Fruit fly (Drosophila melanogaster): Measurements from ENCODE around the gene Tim9b.

The Tim9b gene

DNA sequence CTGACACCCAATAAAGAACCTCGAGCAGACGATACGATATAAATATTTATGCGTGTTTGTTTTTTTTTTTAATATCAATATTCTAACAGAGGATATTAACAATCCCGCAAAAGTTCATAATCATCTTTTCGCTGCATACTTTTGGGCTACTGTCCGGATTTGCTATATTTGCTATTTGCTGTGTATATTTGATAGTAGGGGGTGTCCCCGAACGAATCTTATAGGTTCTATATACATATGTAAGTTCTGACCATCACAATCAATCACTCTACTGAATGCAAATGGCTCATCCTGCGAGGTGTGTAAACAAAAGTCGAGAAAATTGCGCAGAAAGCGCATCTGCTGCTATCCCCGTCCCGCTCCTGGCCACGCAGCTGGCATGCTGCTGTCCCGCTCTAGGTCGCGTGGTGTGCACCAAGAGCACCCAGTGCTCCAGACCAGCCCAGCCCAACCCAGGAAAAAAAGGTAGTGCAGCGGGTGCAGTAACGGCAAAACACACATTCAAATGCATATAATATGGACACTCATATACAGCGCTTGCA, 22.4 kb upstream of the Tim9b start:
- TF ChIP-seq CG8478 (optimal IDR thresholded peaks at IDR 0.05) (peak; percentile 54), Dll (optimal IDR thresholded peaks at IDR 0.05) (no peak)

DNA sequence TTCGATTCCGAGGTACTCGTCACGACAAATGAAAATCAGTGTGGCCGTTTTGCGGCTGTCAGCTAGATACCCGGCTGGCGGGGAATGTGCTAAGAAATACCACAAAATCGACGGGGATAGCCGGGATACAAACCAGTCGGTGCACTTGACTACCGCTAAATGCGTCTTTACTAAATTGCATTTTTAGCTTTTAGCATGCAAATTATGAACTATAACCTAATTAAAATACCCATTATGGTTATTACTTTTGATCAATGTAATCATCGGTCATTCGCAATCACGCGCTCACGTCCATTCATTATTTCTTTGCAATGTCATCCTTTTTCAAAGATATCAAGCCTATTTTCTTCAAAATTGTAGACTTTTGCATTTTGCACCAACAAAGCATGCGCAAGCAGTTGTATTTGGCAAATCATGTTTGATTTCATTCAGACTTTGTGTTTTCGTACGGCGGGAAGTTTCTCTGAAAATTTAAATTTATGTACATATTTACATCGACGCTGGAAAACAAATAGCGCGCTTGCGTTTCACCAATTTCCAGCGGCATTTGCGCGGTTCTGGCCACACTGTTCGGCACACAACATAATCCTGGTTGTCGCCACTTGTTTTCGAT, 20.1 kb upstream of the Tim9b start, which contains the start of gene Rcd-1:
TSS of gene Rcd-1 (plus strand) at position 440 of the 613 bp plus-strand sequence.
- no peak for TF ChIP-seq psq (optimal IDR thresholded peaks at IDR 0.05)
- TF ChIP-seq usp (GFP tag; optimal IDR thresholded peaks at IDR 0.05), result no peak
- no peak for TF ChIP-seq EcR (GFP tag; optimal IDR thresholded peaks at IDR 0.05)
- no peak for TF ChIP-seq pan (optimal IDR thresholded peaks at IDR 0.05)
- TF ChIP-seq CG8478 (optimal IDR thresholded peaks at IDR 0.05), result no peak
- TF ChIP-seq Dll (optimal IDR thresholded peaks at IDR 0.05), result no peak

- TF ChIP-seq psq (optimal IDR thresholded peaks at IDR 0.05) (no peak), CG8478 (optimal IDR thresholded peaks at IDR 0.05) (peak; percentile 73), Dll (optimal IDR thresholded peaks at IDR 0.05) (no peak)
Measured at dm6 chrX:19637434-19638327, 19.3 kb upstream of the Tim9b start.

DNA sequence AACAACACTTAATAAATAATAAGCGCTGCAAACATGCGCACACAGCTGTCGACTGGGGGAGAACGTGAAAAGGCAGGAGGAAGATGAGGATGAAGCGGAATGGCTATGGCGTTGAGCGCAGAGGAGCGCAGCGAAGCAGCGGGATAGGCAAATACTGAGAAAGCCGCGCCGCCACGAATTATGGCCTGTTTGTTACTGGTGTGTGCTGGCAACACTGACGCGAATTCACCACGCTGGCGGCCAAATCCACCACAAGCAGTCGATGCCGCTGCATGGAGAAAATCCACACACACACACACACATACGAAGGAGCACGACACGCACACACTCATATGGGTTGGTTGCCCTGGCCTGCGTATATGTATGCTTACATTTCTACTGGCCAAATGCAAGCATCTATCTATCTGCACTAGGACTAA, 18.7 kb upstream of the Tim9b start:
- no peak for TF ChIP-seq EcR (GFP tag; optimal IDR thresholded peaks at IDR 0.05)
- TF ChIP-seq Dll (optimal IDR thresholded peaks at IDR 0.05), result peak; percentile 8
- TF ChIP-seq pan (optimal IDR thresholded peaks at IDR 0.05), result no peak

- TF ChIP-seq Dll (optimal IDR thresholded peaks at IDR 0.05) (peak; percentile 81), usp (GFP tag; optimal IDR thresholded peaks at IDR 0.05) (no peak)
Measured at dm6 chrX:19631365-19631832, 13.1 kb upstream of the Tim9b start.

DNA sequence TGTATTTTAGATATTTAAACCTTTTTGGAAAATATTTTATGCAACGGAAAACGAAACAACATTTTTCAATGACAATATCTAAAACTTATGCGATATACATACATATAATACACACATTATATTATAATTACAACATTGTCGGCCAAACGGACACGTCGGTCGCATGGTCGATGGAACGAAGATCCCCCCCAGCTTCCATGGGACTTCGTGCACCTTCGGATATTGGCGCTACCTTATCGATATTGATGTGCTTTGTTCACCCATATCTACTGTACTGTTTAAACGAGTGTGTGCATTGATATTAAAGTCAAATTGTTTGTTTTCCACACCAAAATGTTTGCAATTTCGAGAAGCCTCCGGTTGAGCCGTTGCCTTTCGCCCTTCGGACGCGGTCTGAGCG, 7.1 kb upstream of the Tim9b start, which contains the start of gene CG14212:
TSS of gene CG14212 (plus strand) at position 301 of the 400 bp plus-strand sequence.
- TF ChIP-seq Dll (optimal IDR thresholded peaks at IDR 0.05), result no peak

DNA sequence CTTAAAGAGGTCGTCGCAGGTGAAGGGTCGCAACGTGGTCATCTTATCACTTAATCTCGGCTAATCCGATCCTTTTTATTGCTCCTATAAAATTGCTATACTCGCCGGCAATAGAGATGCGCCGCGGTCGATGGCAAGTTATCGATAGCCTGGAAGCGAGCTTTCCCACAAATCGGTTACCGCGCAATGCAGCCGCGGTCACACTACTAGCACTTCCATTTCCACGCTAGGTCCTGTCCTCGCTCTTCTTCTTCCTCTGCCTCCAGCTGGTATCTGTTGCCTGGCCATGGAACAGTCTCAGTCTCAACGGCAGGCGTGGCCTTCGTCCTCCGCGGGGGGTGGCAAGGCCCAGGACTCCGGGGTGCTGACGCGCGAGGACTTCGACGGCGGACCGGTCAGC, 4.6 kb upstream of the Tim9b start, which contains the start of the genes Naa20A and MKP-4:
TSS of gene Naa20A (minus strand) at position 151 of the 400 bp plus-strand sequence.
TSS of gene MKP-4 (plus strand) at position 191 of the 400 bp plus-strand sequence.
- TF ChIP-seq psq (optimal IDR thresholded peaks at IDR 0.05) (no peak), pan (optimal IDR thresholded peaks at IDR 0.05) (no peak), EcR (GFP tag; optimal IDR thresholded peaks at IDR 0.05) (no peak), CG8478 (optimal IDR thresholded peaks at IDR 0.05) (no peak), usp (GFP tag; optimal IDR thresholded peaks at IDR 0.05) (no peak), Dll (optimal IDR thresholded peaks at IDR 0.05) (no peak)

DNA sequence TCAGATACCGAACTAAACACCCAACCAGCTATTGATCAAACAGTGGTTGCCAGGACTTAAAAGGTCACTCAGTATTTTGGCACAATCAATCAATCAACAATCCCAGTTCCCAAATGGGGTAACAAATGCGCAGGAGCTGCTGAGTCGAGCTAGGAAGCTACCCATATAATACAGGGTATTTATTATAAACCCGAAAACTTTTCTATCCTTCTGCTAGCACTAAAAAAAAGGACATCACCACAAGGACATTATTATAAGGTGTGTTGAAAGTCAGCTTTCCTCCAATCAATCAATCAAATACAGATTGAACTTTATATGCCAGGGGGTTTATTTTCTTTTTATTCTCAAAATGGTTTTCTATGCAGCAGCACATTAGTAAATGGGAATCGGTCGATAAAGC, 2.8 kb upstream of the Tim9b start, which contains the start of gene CG14221:
TSS of gene CG14221 (minus strand) at position 101 of the 400 bp plus-strand sequence.
- TF ChIP-seq EcR (GFP tag; optimal IDR thresholded peaks at IDR 0.05) (no peak), Dll (optimal IDR thresholded peaks at IDR 0.05) (no peak), usp (GFP tag; optimal IDR thresholded peaks at IDR 0.05) (no peak), CG8478 (optimal IDR thresholded peaks at IDR 0.05) (no peak), pan (optimal IDR thresholded peaks at IDR 0.05) (no peak), psq (optimal IDR thresholded peaks at IDR 0.05) (no peak)

- TF ChIP-seq CG8478 (optimal IDR thresholded peaks at IDR 0.05) (no peak), EcR (GFP tag; optimal IDR thresholded peaks at IDR 0.05) (no peak)
Measured at dm6 chrX:19615990-19616663, 2.2 kb downstream of the Tim9b start, which contains the start of gene CG14210. CG14210 (plus strand) TSS chrX:19616196.

DNA sequence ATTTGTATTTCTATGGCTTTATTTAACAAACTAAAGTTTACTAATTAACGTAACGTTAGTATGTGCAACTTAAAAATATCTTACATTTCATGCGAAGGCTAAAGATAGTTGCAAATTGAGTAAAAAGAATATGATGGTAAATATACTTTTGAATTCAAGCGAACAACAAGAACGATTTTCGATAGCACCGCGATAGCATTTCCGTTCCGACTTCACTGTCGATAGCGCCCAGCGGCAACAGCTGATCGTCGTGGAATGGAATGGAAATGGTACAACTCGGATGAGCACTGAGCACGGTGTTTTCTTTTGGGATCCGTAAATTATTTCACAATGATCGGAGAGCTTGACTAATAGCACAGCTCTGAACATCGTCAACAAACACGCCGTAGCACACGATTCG, 4.9 kb downstream of the Tim9b start:
- TF ChIP-seq usp (GFP tag; optimal IDR thresholded peaks at IDR 0.05), result no peak
- no peak for TF ChIP-seq psq (optimal IDR thresholded peaks at IDR 0.05)
- TF ChIP-seq pan (optimal IDR thresholded peaks at IDR 0.05), result no peak
- no peak for TF ChIP-seq EcR (GFP tag; optimal IDR thresholded peaks at IDR 0.05)
- TF ChIP-seq CG8478 (optimal IDR thresholded peaks at IDR 0.05), result no peak
- TF ChIP-seq Dll (optimal IDR thresholded peaks at IDR 0.05), result no peak

DNA sequence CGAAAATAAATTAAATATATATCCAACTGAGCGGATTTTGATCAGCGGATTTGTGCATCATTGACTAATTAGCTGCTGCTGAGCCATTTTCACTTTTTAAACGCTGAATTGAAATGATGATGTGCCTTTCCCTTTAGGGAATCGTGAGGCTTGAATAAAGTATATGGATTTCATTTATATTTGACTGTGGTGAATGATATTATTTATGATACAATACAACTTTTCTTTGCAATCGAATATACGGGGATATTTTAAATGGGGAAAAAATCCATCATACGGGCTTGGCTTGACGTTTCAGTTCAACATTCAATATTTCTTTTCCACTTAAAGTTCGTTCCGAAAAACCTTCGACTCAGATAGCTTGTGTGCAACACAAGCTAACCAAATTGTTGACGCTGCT, 7.1 kb downstream of the Tim9b start, which contains the start of the genes Shawn and Tyler:
TSS of gene Shawn (plus strand) at position 301 of the 400 bp plus-strand sequence.
TSS of gene Tyler (plus strand) at position 301 of the 400 bp plus-strand sequence.
- TF ChIP-seq CG8478 (optimal IDR thresholded peaks at IDR 0.05), result no peak
- no peak for TF ChIP-seq usp (GFP tag; optimal IDR thresholded peaks at IDR 0.05)
- TF ChIP-seq pan (optimal IDR thresholded peaks at IDR 0.05), result no peak
- no peak for TF ChIP-seq Dll (optimal IDR thresholded peaks at IDR 0.05)
- no peak for TF ChIP-seq psq (optimal IDR thresholded peaks at IDR 0.05)
- no peak for TF ChIP-seq EcR (GFP tag; optimal IDR thresholded peaks at IDR 0.05)

dm6 chrX:19608042-19608609, 10.2 kb downstream of the Tim9b start:
- TF ChIP-seq pan (optimal IDR thresholded peaks at IDR 0.05) (no peak), usp (GFP tag; optimal IDR thresholded peaks at IDR 0.05) (no peak), psq (optimal IDR thresholded peaks at IDR 0.05) (no peak), CG8478 (optimal IDR thresholded peaks at IDR 0.05) (no peak), Dll (optimal IDR thresholded peaks at IDR 0.05) (no peak), EcR (GFP tag; optimal IDR thresholded peaks at IDR 0.05) (no peak)

All from whole organism.